Fruit fly (Drosophila melanogaster) whole organism, embryonic: Measurements from ENCODE around the gene CG43402.

Source experiments
- Adf1 ChIP-seq: fragments of 200-800 bp; sonication (Bioruptor generic); IDR thresholded peaks from 2 replicates; pipeline ENCODE4 v1.3.6; 2022; ENCODE audit warnings: missing biosample characterization, missing genetic modification characterization
- Atf-2 ChIP-seq: fragments of 200-800 bp; sonication (Bioruptor generic); optimal IDR thresholded peaks from 2 replicates; lab custom pipeline; 2016; ENCODE audit warnings: missing biosample characterization, missing genetic modification characterization
- Awh ChIP-seq: fragments of 200-800 bp; sonication (Bioruptor generic); IDR thresholded peaks from 2 replicates; pipeline ENCODE4, ENCODE4 v1.3.6; 2022; ENCODE audit warnings: missing biosample characterization, missing genetic modification characterization
- B-H1 ChIP-seq: fragments of 200-800 bp; sonication (Bioruptor generic); IDR thresholded peaks from 3 replicates; pipeline ENCODE4 v1.3.6; 2022; ENCODE audit warnings: missing biosample characterization, missing genetic modification characterization
- BEAF-32 ChIP-seq: fragments of 200-800 bp; sonication (Bioruptor generic); optimal IDR thresholded peaks from 3 replicates; lab custom pipeline; 2017; ENCODE audit warnings: missing biosample characterization, missing genetic modification characterization, mild to moderate bottlenecking, moderate library complexity, missing genetic modification reagents
- CG10959 ChIP-seq: fragments of 200-800 bp; sonication (Bioruptor generic); IDR thresholded peaks from 2 replicates; pipeline ENCODE4 v1.3.6; 2022; ENCODE audit warnings: missing biosample characterization, missing genetic modification characterization
- CG11696 ChIP-seq: fragments of 200-800 bp; sonication (Bioruptor generic); IDR thresholded peaks from 2 replicates; pipeline ENCODE4 v1.3.6; 2022; ENCODE audit warnings: missing biosample characterization, missing genetic modification characterization
- CG13775 ChIP-seq: fragments of 200-800 bp; sonication (Bioruptor generic); optimal IDR thresholded peaks from 3 replicates; lab custom pipeline; 2017; ENCODE audit warnings: missing biosample characterization, mild to moderate bottlenecking, missing genetic modification characterization
- CG14710 ChIP-seq: fragments of 200-800 bp; sonication (Bioruptor generic); optimal IDR thresholded peaks from 3 replicates; lab custom pipeline; 2019; ENCODE audit warnings: missing biosample characterization, mild to moderate bottlenecking, missing genetic modification characterization, moderate library complexity
- CG15601 ChIP-seq: fragments of 200-800 bp; sonication (Bioruptor generic); optimal IDR thresholded peaks from 3 replicates; lab custom pipeline; 2019; ENCODE audit warnings: missing biosample characterization, mild to moderate bottlenecking, missing genetic modification characterization, moderate library complexity
- CG15696 ChIP-seq: fragments of 200-800 bp; sonication (Bioruptor generic); optimal IDR thresholded peaks from 2 replicates; lab custom pipeline; 2019; ENCODE audit warnings: missing biosample characterization, mild to moderate bottlenecking, missing genetic modification characterization, moderate library complexity
- CG1602 ChIP-seq: fragments of 200-800 bp; sonication (Bioruptor generic); optimal IDR thresholded peaks from 3 replicates; lab custom pipeline; 2016; ENCODE audit warnings: missing biosample characterization, missing genetic modification characterization
- CG1647 ChIP-seq: fragments of 200-800 bp; sonication (Bioruptor generic); optimal IDR thresholded peaks from 3 replicates; lab custom pipeline; 2016; ENCODE audit warnings: missing biosample characterization, missing genetic modification characterization
- CG16813 ChIP-seq: fragments of 200-800 bp; sonication (Bioruptor generic); IDR thresholded peaks from 3 replicates; pipeline ENCODE4 v1.3.6; 2022; ENCODE audit warnings: missing biosample characterization, missing genetic modification characterization; ENCODE audit not compliant: partially characterized antibody
- CG18011 ChIP-seq: fragments of 200-800 bp; sonication (Bioruptor generic); optimal IDR thresholded peaks from 2 replicates; lab custom pipeline; 2017; ENCODE audit warnings: missing biosample characterization, missing genetic modification characterization, mild to moderate bottlenecking, moderate library complexity, missing genotype
- CG30431 ChIP-seq: fragments of 200-800 bp; sonication (Bioruptor generic); optimal IDR thresholded peaks from 2 replicates; lab custom pipeline; 2017; ENCODE audit warnings: missing biosample characterization, missing genetic modification characterization
- CG34376 ChIP-seq: fragments of 200-800 bp; sonication (Bioruptor generic); optimal IDR thresholded peaks from 2 replicates; lab custom pipeline; 2018; ENCODE audit warnings: missing biosample characterization, mild to moderate bottlenecking, missing genetic modification characterization
- CG34422 ChIP-seq: fragments of 200-800 bp; sonication (Bioruptor generic); IDR thresholded peaks from 3 replicates; pipeline ENCODE4 v1.3.6; 2022; ENCODE audit warnings: missing biosample characterization, missing genetic modification characterization
- CG42726 ChIP-seq: fragments of 200-800 bp; sonication (Bioruptor generic); IDR thresholded peaks from 2 replicates; pipeline ENCODE4 v1.3.6; 2022; ENCODE audit warnings: missing biosample characterization, missing genetic modification characterization; ENCODE audit not compliant: partially characterized antibody
- CG4360 ChIP-seq: fragments of 200-800 bp; sonication (Bioruptor generic); IDR thresholded peaks from 2 replicates; pipeline ENCODE4 v1.3.6; 2022; ENCODE audit warnings: missing biosample characterization, missing genetic modification characterization
- CG43689 ChIP-seq: fragments of 200-800 bp; sonication (Bioruptor generic); IDR thresholded peaks from 2 replicates; pipeline ENCODE4 v1.3.6; 2022; ENCODE audit warnings: missing biosample characterization, missing genetic modification characterization
- D19B ChIP-seq: fragments of 200-800 bp; sonication (Bioruptor generic); optimal IDR thresholded peaks from 2 replicates; lab custom pipeline; 2017; ENCODE audit warnings: missing biosample characterization, mild to moderate bottlenecking, missing genetic modification characterization
- Dp ChIP-seq: fragments of 200-800 bp; sonication (Bioruptor generic); optimal IDR thresholded peaks from 2 replicates; lab custom pipeline; 2018; ENCODE audit warnings: missing biosample characterization, mild to moderate bottlenecking, missing genetic modification characterization, moderate library complexity
- Drgx ChIP-seq: fragments of 200-800 bp; sonication (Bioruptor generic); IDR thresholded peaks from 2 replicates; pipeline ENCODE4 v1.3.6; 2022; ENCODE audit warnings: missing biosample characterization, missing genetic modification characterization
- Fer3 ChIP-seq: fragments of 200-800 bp; sonication (Bioruptor generic); optimal IDR thresholded peaks from 2 replicates; lab custom pipeline; 2018; ENCODE audit warnings: missing biosample characterization, mild to moderate bottlenecking, missing genetic modification characterization, moderate library complexity
- HLHmδ ChIP-seq: fragments of 200-800 bp; sonication (Bioruptor generic); optimal IDR thresholded peaks from 2 replicates; lab custom pipeline; 2018; ENCODE audit warnings: missing biosample characterization, mild to moderate bottlenecking, missing genetic modification characterization, moderate library complexity
- Med ChIP-seq: fragments of 200-800 bp; sonication (Bioruptor generic); peaks from one replicate; lab custom pipeline; 2016; ENCODE audit warnings: missing biosample characterization, missing genetic modification characterization, mild to moderate bottlenecking, inconsistent platforms, moderate library complexity
- Optix ChIP-seq: fragments of 200-800 bp; sonication (Bioruptor generic); IDR thresholded peaks from 3 replicates; pipeline ENCODE4 v1.3.6; 2022; ENCODE audit warnings: missing biosample characterization, missing genetic modification characterization
- Scr ChIP-seq: fragments of 200-800 bp; sonication (Bioruptor generic); IDR thresholded peaks from 2 replicates; pipeline ENCODE4 v1.3.6; 2022; ENCODE audit warnings: missing biosample characterization, missing genetic modification characterization; ENCODE audit not compliant: partially characterized antibody
- Xrp1 ChIP-seq: fragments of 200-800 bp; sonication (Bioruptor generic); IDR thresholded peaks from 2 replicates; pipeline ENCODE4 v1.3.6; 2022; ENCODE audit warnings: missing biosample characterization, missing genetic modification characterization
- bsh ChIP-seq, 2 experiments: fragments of 200-800 bp; sonication (Bioruptor generic); optimal IDR thresholded peaks; 2 replicates each; lab custom pipeline; 2017 to 2018; ENCODE audit warnings: mild to moderate bottlenecking in 2 of 2, missing biosample characterization in 2 of 2, missing genetic modification characterization in 2 of 2, moderate library complexity in 1 of 2
- cato ChIP-seq: fragments of 200-800 bp; sonication (Bioruptor generic); optimal IDR thresholded peaks from 2 replicates; lab custom pipeline; 2016; ENCODE audit warnings: missing biosample characterization, missing genetic modification characterization, borderline replicate concordance
- chm ChIP-seq: fragments of 200-800 bp; sonication (Bioruptor generic); IDR thresholded peaks from 2 replicates; pipeline ENCODE4 v1.3.6; 2022; ENCODE audit warnings: missing biosample characterization, missing genetic modification characterization
- crol ChIP-seq: fragments of 200-800 bp; sonication (Bioruptor generic); IDR thresholded peaks from 2 replicates; pipeline ENCODE4 v1.3.6; 2022; ENCODE audit warnings: missing biosample characterization, missing genetic modification characterization
- dan ChIP-seq: fragments of 200-800 bp; sonication (Bioruptor generic); IDR thresholded peaks from 2 replicates; pipeline ENCODE4 v1.3.6; 2022; ENCODE audit warnings: missing biosample characterization, missing genetic modification characterization
- disco-r ChIP-seq: fragments of 200-800 bp; sonication (Bioruptor generic); optimal IDR thresholded peaks from 2 replicates; lab custom pipeline; 2016; ENCODE audit warnings: missing biosample characterization, missing genetic modification characterization
- dpn ChIP-seq, 2 experiments: fragments of 200-800 bp; sonication (Bioruptor generic); optimal IDR thresholded peaks; 3 replicates each; lab custom pipeline; 2016; ENCODE audit warnings: missing biosample characterization in 2 of 2, missing genetic modification characterization in 2 of 2
- her ChIP-seq: fragments of 200-800 bp; sonication (Bioruptor generic); optimal IDR thresholded peaks from 2 replicates; lab custom pipeline; 2016; ENCODE audit warnings: missing biosample characterization, missing genetic modification characterization
- nom ChIP-seq: fragments of 200-800 bp; sonication (Bioruptor generic); optimal IDR thresholded peaks from 2 replicates; lab custom pipeline; 2017; ENCODE audit warnings: missing biosample characterization, missing genetic modification characterization, mild to moderate bottlenecking, moderate library complexity, missing genetic modification reagents
- onecut ChIP-seq: fragments of 200-800 bp; sonication (Bioruptor generic); IDR thresholded peaks from 2 replicates; pipeline ENCODE4 v1.3.6; 2022; ENCODE audit warnings: missing biosample characterization, missing genetic modification characterization
- pum ChIP-seq: fragments of 200-800 bp; sonication (Bioruptor generic); optimal IDR thresholded peaks from 2 replicates; lab custom pipeline; 2016; ENCODE audit warnings: missing biosample characterization, missing genetic modification characterization
- sens ChIP-seq: fragments of 200-800 bp; sonication (Bioruptor generic); peaks from one replicate; lab custom pipeline; 2016; ENCODE audit warnings: missing biosample characterization, missing genetic modification characterization
- slbo ChIP-seq: fragments of 200-800 bp; sonication (Bioruptor generic); IDR thresholded peaks from 2 replicates; pipeline ENCODE4 v1.3.6; 2022; ENCODE audit warnings: missing biosample characterization, missing genetic modification characterization
- slp2 ChIP-seq: fragments of 200-800 bp; sonication (Bioruptor generic); optimal IDR thresholded peaks from 2 replicates; lab custom pipeline; 2016; ENCODE audit warnings: missing biosample characterization, missing genetic modification characterization
- tup ChIP-seq: fragments of 200-800 bp; sonication (Bioruptor generic); optimal IDR thresholded peaks from 2 replicates; lab custom pipeline; 2016; ENCODE audit warnings: missing biosample characterization, mild to moderate bottlenecking, missing genetic modification characterization, moderate library complexity
- vnd ChIP-seq: fragments of 200-800 bp; sonication (Bioruptor generic); IDR thresholded peaks from 3 replicates; pipeline ENCODE4 v1.3.6; 2022; ENCODE audit warnings: missing biosample characterization, missing genetic modification characterization; ENCODE audit not compliant: partially characterized antibody

Gene CG43402

DNA sequence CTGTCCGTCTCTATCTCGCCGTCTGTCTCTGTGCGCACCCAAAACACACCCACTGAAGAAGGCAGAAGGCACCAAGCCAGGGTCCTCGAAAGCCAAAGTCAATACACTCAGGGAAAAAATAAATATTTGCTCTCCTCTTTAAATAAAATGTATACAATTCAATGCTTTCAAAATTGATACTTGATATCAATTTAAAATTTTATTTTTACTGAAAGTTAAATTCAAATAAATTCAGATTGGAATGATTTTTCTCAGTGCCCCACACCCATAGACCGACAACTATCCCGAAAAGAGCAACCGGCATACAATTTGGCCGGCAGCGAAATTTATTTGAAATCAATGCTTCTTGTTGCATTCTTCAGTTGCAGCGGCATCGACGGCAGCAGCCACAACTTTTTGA is 14.4 kb downstream of the CG43402 start (continued):
- TF ChIP-seq Xrp1 (GFP tag; lab: Robert Waterston, UW) (peak; percentile 65), D19B (no peak), CG34376 (GFP tag; lab: Kevin White, UChicago) (no peak), HLHmδ (no peak), CG14710 (peak; percentile 24), CG18011 (GFP tag; lab: Kevin White, UChicago) (no peak), dan (GFP tag; lab: Robert Waterston, UW) (peak; percentile 36; the same call in 1 of the 2 replicates), vnd (GFP tag; lab: Robert Waterston, UW) (no peak), slbo (GFP tag; lab: Robert Waterston, UW) (no peak), CG30431 (no peak), CG16813 (GFP tag; lab: Robert Waterston, UW) (no peak), CG42726 (GFP tag; lab: Robert Waterston, UW) (no peak), nom (no peak), Adf1 (no peak), CG15696 (tag; lab: Kevin White, UChicago) (peak; percentile 71), CG10959 (GFP tag; lab: Robert Waterston, UW) (no peak), B-H1 (GFP tag; lab: Robert Waterston, UW) (no peak), chm (GFP tag; lab: Robert Waterston, UW) (no peak), CG34422 (GFP tag; lab: Robert Waterston, UW) (no peak), BEAF-32 (GFP tag; lab: Kevin White, UChicago) (no peak), Atf-2 (no peak), Optix (GFP tag; lab: Robert Waterston, UW) (no peak), CG11696 (GFP tag; lab: Robert Waterston, UW) (no peak), onecut (no peak), Med (GFP tag; lab: Kevin White, UChicago) (peak; percentile 68), Fer3 (tag; lab: Kevin White, UChicago) (no peak), cato (no peak), pum (peak; percentile 3), CG1647 (no peak), Awh (no peak), Scr (no peak), CG43689 (GFP tag; lab: Robert Waterston, UW) (no peak), CG15601 (tag; lab: Kevin White, UChicago) (no peak), CG13775 (peak; percentile 18), slp2 (GFP tag; lab: Kevin White, UChicago) (no peak), Dp (GFP tag; lab: Kevin White, UChicago) (no peak), her (GFP tag; lab: Kevin White, UChicago) (no peak), disco-r (GFP tag; lab: Kevin White, UChicago) (no peak), dpn (GFP tag; optimal IDR thresholded peaks at IDR 0.05; lab: Kevin White, UChicago) (no peak)

DNA sequence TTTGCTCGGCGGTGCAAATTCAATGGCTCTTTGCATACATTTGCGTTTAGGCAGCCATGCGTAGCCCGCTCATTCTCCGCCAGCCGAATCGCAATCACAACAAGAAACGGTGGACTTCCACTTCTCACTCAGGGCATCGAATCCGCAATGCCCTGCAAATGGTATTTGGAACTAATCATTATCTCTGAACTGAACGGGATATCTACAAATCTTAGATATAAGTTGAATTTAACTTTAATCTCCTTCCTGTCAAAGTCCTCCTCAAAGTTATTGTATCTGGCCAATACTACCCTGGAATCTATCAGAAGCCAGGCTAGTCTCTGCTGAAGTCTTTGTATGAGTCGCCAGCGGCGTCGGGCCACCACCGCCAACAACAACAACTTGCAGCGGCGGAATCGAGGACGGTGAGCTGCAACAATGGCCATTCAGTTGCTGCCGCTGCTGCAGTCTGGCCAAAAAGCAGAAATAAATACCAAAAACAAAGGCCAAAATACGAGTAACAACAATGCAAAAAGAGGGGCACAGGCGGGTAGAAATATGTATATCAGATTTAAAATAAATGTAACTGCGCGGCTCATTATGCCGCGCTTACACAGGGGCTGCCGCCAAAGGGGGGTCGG is 16.3 kb downstream of the CG43402 start:
- TF ChIP-seq Drgx (GFP tag; lab: Robert Waterston, UW) (peak; percentile 78), bsh (GFP tag; optimal IDR thresholded peaks at IDR 0.05; lab: Kevin White, UChicago) (peak in 1 of 2 experiments; percentile 40), sens (GFP tag; lab: Kevin White, UChicago) (peak; percentile 43), tup (GFP tag; lab: Kevin White, UChicago) (no peak), CG4360 (peak; percentile 59), CG1602 (GFP tag; lab: Kevin White, UChicago) (no peak), crol (peak; percentile 44; the same call in 1 of the 2 replicates)
